Worm (Caenorhabditis elegans): ENCODE data around the gene H40L08.9.
A peak's percentile ranks its signal among the peaks of the same experiment; 100 is the strongest.

Gene H40L08.9

ce11 chrX:15079406-15079805 is 3.1 kb upstream of the H40L08.9 start (continued):
- TF ChIP-seq sdz-12 (GFP tag; optimal IDR thresholded peaks at IDR 0.05) (no peak), F10B5.3 (tag; optimal IDR thresholded peaks at IDR 0.05) (no peak), nhr-102 (tag; optimal IDR thresholded peaks at IDR 0.05) (no peak), snpc-1.2 (GFP tag; IDR thresholded peaks at IDR 0.05) (no peak), Y105C5A.15 (GFP tag; IDR thresholded peaks at IDR 0.05) (no peak), Y75B8A.6 (GFP tag; IDR thresholded peaks at IDR 0.05) (no peak), attf-4 (tag; optimal IDR thresholded peaks at IDR 0.05) (no peak), ceh-44 (GFP tag; IDR thresholded peaks at IDR 0.05) (no peak), nhr-10 (tag; optimal IDR thresholded peaks at IDR 0.05) (no peak), zfp-3 (GFP tag; conservative IDR thresholded peaks at IDR 0.05) (no peak), egl-27 (tag; optimal IDR thresholded peaks at IDR 0.05) (no peak), nhr-28 (tag; optimal IDR thresholded peaks at IDR 0.05) (peak; percentile 43), ZK546.5 (tag; optimal IDR thresholded peaks at IDR 0.05) (no peak), lir-3 (tag; optimal IDR thresholded peaks at IDR 0.05) (no peak), zfp-2 (tag; optimal IDR thresholded peaks at IDR 0.05) (no peak), hlh-30 (tag; optimal IDR thresholded peaks at IDR 0.05; ENCODE audit: insufficient read depth) (peak; percentile 55), fkh-10 (GFP tag; optimal IDR thresholded peaks at IDR 0.05) (no peak), F26F4.8 (GFP tag; conservative IDR thresholded peaks at IDR 0.05) (no peak), mxl-3 (GFP tag; optimal IDR thresholded peaks at IDR 0.05) (peak; percentile 57), skn-1 (tag; optimal IDR thresholded peaks at IDR 0.05) (no peak), saeg-2 (GFP tag; IDR thresholded peaks at IDR 0.05) (no peak), ceh-20 (GFP tag; IDR thresholded peaks at IDR 0.05) (no peak), dve-1 (tag; optimal IDR thresholded peaks at IDR 0.05; ENCODE audit: insufficient read depth) (no peak), madf-5 (GFP tag; IDR thresholded peaks at IDR 0.05) (no peak), fos-1 (tag; optimal IDR thresholded peaks at IDR 0.05) (no peak)

- TF ChIP-seq ceh-82 (tag; optimal IDR thresholded peaks at IDR 0.05) (no peak), aha-1 (tag) (peak; percentile 98), dmd-6 (GFP tag; IDR thresholded peaks at IDR 0.05) (no peak), D1046.2 (GFP tag; IDR thresholded peaks at IDR 0.05) (no peak), set-16 (GFP tag; IDR thresholded peaks at IDR 0.05) (no peak), dmd-9 (GFP tag; IDR thresholded peaks at IDR 0.05) (no peak), unc-62 (GFP tag; optimal IDR thresholded peaks at IDR 0.05 in 1 of 2) (no peak), unc-62 (tag; optimal IDR thresholded peaks at IDR 0.05) (no peak)
Observed at ce11 chrX:15078276-15078675, 2.0 kb upstream of the H40L08.9 start.

- TF ChIP-seq dmd-6 (GFP tag; IDR thresholded peaks at IDR 0.05) (peak; percentile 16; the same call in 1 of the 2 replicates), unc-62 (GFP tag; optimal IDR thresholded peaks at IDR 0.05 in 1 of 2) (peak in 1 of 2 experiments; percentile 72), unc-62 (tag; optimal IDR thresholded peaks at IDR 0.05) (no peak), saeg-2 (GFP tag; IDR thresholded peaks at IDR 0.05) (no peak), nhr-48 (tag; optimal IDR thresholded peaks at IDR 0.05) (peak; percentile 63), nhr-77 (tag; optimal IDR thresholded peaks at IDR 0.05) (no peak), ceh-44 (GFP tag; IDR thresholded peaks at IDR 0.05) (no peak), ama-1 (optimal IDR thresholded peaks at IDR 0.05) (peak; percentile 97), tag-97 (GFP tag; IDR thresholded peaks at IDR 0.05) (no peak), ctbp-1 (GFP tag; IDR thresholded peaks at IDR 0.05) (no peak), Y5F2A.4 (GFP tag; optimal IDR thresholded peaks at IDR 0.05) (no peak), attf-4 (tag; optimal IDR thresholded peaks at IDR 0.05) (no peak), ceh-28 (tag; optimal IDR thresholded peaks at IDR 0.05) (no peak), zip-11 (GFP tag; IDR thresholded peaks at IDR 0.05) (no peak), hlh-30 (tag; optimal IDR thresholded peaks at IDR 0.05; ENCODE audit: insufficient read depth) (peak; percentile 56), hlh-11 (tag; optimal IDR thresholded peaks at IDR 0.05) (peak; percentile 49), mdl-1 (tag; optimal IDR thresholded peaks at IDR 0.05) (peak; percentile 42 to 47), php-3 (GFP tag; IDR thresholded peaks at IDR 0.05) (no peak), nhr-25 (tag; optimal IDR thresholded peaks at IDR 0.05; ENCODE audit: borderline replicate concordance, insufficient read depth) (peak; percentile 56), D1046.2 (GFP tag; IDR thresholded peaks at IDR 0.05) (no peak), mxl-3 (GFP tag; optimal IDR thresholded peaks at IDR 0.05) (peak; percentile 45), nhr-41 (GFP tag; IDR thresholded peaks at IDR 0.05) (no peak), aha-1 (tag) (peak; percentile 98), ZK337.2 (GFP tag; IDR thresholded peaks at IDR 0.05) (no peak), R02D3.7 (tag; optimal IDR thresholded peaks at IDR 0.05) (no peak)
Observed at ce11 chrX:15077597-15078261, 1.4 kb upstream of the H40L08.9 start, which contains the start of the genes H40L08.8, H40L08.2 and H40L08.7. Gene H40L08.8, minus strand, starts transcription at chrX:15077633. Gene H40L08.2, minus strand, starts transcription at chrX:15077744. Gene H40L08.7, minus strand, starts transcription at chrX:15077744.
